Worm (Caenorhabditis elegans) whole organism, L1 larva: ENCODE measurements around the gene nhr-27.

ENCODE experiments used
- ces-1 ChIP-seq: fragments of 150-350 bp; optimal IDR thresholded peaks from 2 replicates; lab custom pipeline; 2014; ENCODE audit warnings: missing biosample characterization, missing genetic modification reagents, missing genetic modification characterization
- elt-2 ChIP-seq: sonication (generic microtip); optimal IDR thresholded peaks from 2 replicates; lab custom pipeline; 2016; ENCODE audit warnings: missing genetic modification characterization, mild to moderate bottlenecking, inconsistent platforms, missing compliant biosample characterization, missing genetic modification reagents
- nhr-11 ChIP-seq: fragments of 150-350 bp; optimal IDR thresholded peaks from 2 replicates; lab custom pipeline; 2014; ENCODE audit warnings: missing biosample characterization, missing genetic modification characterization
- nhr-12 ChIP-seq: sonication (generic microtip); optimal IDR thresholded peaks from 2 replicates; lab custom pipeline; 2017; ENCODE audit warnings: missing biosample characterization, missing genetic modification characterization
- nhr-47 ChIP-seq: sonication (generic microtip); optimal IDR thresholded peaks from 2 replicates; lab custom pipeline; 2016; ENCODE audit warnings: mild to moderate bottlenecking, missing genetic modification characterization, moderate library complexity, missing compliant biosample characterization
- rnt-1 ChIP-seq: sonication (generic microtip); optimal IDR thresholded peaks from 2 replicates; lab custom pipeline; 2016; ENCODE audit warnings: mild to moderate bottlenecking, missing genetic modification characterization, moderate library complexity, missing compliant biosample characterization
- snu-23 ChIP-seq: sonication (generic microtip); optimal IDR thresholded peaks from 2 replicates; lab custom pipeline; 2016; ENCODE audit warnings: missing genetic modification characterization, missing compliant biosample characterization
- swsn-7 ChIP-seq: sonication (generic microtip); optimal IDR thresholded peaks from 2 replicates; lab custom pipeline; 2016; ENCODE audit warnings: missing genetic modification characterization, missing compliant biosample characterization
- unc-130 ChIP-seq: fragments of 150-350 bp; optimal IDR thresholded peaks from 2 replicates; lab custom pipeline; 2017; ENCODE audit warnings: missing biosample characterization, missing genetic modification characterization, inconsistent platforms
- unc-62 ChIP-seq: fragments of 150-350 bp; optimal IDR thresholded peaks from 2 replicates; lab custom pipeline; 2014; ENCODE audit warnings: missing biosample characterization, missing genetic modification reagents, missing genetic modification characterization
- ztf-11 ChIP-seq, 2 experiments: sonication (generic microtip); optimal IDR thresholded peaks; 2 replicates each; lab custom pipeline; 2016 to 2017; ENCODE audit warnings: missing genetic modification characterization in 2 of 2, missing biosample characterization in 1 of 2, missing compliant biosample characterization in 1 of 2

- TF ChIP-seq nhr-11 (no peak), nhr-12 (tag; lab: Kevin White, UChicago) (no peak), unc-130 (tag; lab: Kevin White, UChicago) (no peak), unc-62 (GFP tag; lab: Kevin White, UChicago) (no peak), ces-1 (GFP tag; lab: Kevin White, UChicago) (no peak), elt-2 (tag; lab: Kevin White, UChicago) (no peak), swsn-7 (tag; lab: Kevin White, UChicago) (no peak), nhr-47 (tag; lab: Kevin White, UChicago) (no peak), rnt-1 (tag; lab: Kevin White, UChicago) (no peak), snu-23 (GFP tag; lab: Kevin White, UChicago) (no peak), ztf-11 (tag; optimal IDR thresholded peaks at IDR 0.05; lab: Kevin White, UChicago) (no peak)
Measured at ce11 chrX:12749530-12750240, 58.4 kb downstream of the nhr-27 start, which contains the start of gene pgp-14.
